Worm (Caenorhabditis elegans) whole organism, late embryonic: ENCODE data around the gene cyp-14A5.
"Not testable (repeated sequence)": the region's sequence is repeated elsewhere in the genome, so short reads cannot be mapped to it uniquely, and the experiment has no call there.

Experiments
- K02D7.2 ChIP-seq: sonication (generic microtip); optimal IDR thresholded peaks from 2 replicates; lab custom pipeline; 2017; ENCODE audit warnings: mild to moderate bottlenecking, missing genetic modification characterization, missing compliant biosample characterization
- T23F11.4 ChIP-seq: fragments of 200-800 bp; sonication (Bioruptor generic); optimal IDR thresholded peaks from 2 replicates; lab custom pipeline; 2018; ENCODE audit warnings: mild to moderate bottlenecking, missing genetic modification characterization, missing compliant biosample characterization
- Y22D7AL.16 ChIP-seq: sonication (generic microtip); optimal IDR thresholded peaks from 2 replicates; lab custom pipeline; 2016; ENCODE audit warnings: missing genetic modification characterization, missing compliant biosample characterization
- ceh-14 ChIP-seq: sonication (generic microtip); optimal IDR thresholded peaks from 2 replicates; lab custom pipeline; 2016; ENCODE audit warnings: missing genotype, missing genetic modification characterization, missing compliant biosample characterization
- ceh-18 ChIP-seq: sonication (generic microtip); optimal IDR thresholded peaks from 2 replicates; lab custom pipeline; 2016; ENCODE audit warnings: missing genetic modification characterization, missing compliant biosample characterization
- ceh-22 ChIP-seq: sonication (generic microtip); optimal IDR thresholded peaks from 2 replicates; lab custom pipeline; 2017; ENCODE audit warnings: missing biosample characterization, missing genetic modification characterization
- ceh-24 ChIP-seq: sonication (generic microtip); optimal IDR thresholded peaks from 2 replicates; lab custom pipeline; 2016; ENCODE audit warnings: mild to moderate bottlenecking, missing genetic modification characterization, missing compliant biosample characterization
- ceh-34 ChIP-seq: sonication (generic microtip); optimal IDR thresholded peaks from 2 replicates; lab custom pipeline; 2016; ENCODE audit warnings: mild to moderate bottlenecking, missing genetic modification characterization, missing compliant biosample characterization
- ceh-45 ChIP-seq: fragments of 200-800 bp; sonication (Bioruptor generic); IDR thresholded peaks from 2 replicates; pipeline ENCODE4 v1.3.6; 2022; ENCODE audit warnings: missing genetic modification reagents, missing genetic modification characterization, missing compliant biosample characterization
- ceh-6 ChIP-seq: fragments of 200-800 bp; sonication (Bioruptor generic); optimal IDR thresholded peaks from 2 replicates; lab custom pipeline; 2018; ENCODE audit warnings: mild to moderate bottlenecking, missing genetic modification characterization, missing compliant biosample characterization
- ceh-9 ChIP-seq: sonication (generic microtip); optimal IDR thresholded peaks from 2 replicates; lab custom pipeline; 2016; ENCODE audit warnings: mild to moderate bottlenecking, missing genetic modification characterization, inconsistent platforms, missing compliant biosample characterization
- che-1 ChIP-seq: sonication (generic microtip); optimal IDR thresholded peaks from 2 replicates; lab custom pipeline; 2016; ENCODE audit warnings: mild to moderate bottlenecking, missing genetic modification characterization, missing compliant biosample characterization
- dmd-4 ChIP-seq: sonication (generic microtip); optimal IDR thresholded peaks from 2 replicates; lab custom pipeline; 2016; ENCODE audit warnings: borderline replicate concordance, missing genetic modification characterization, missing compliant biosample characterization
- elt-2 ChIP-seq: sonication (generic microtip); optimal IDR thresholded peaks from 2 replicates; lab custom pipeline; 2016; ENCODE audit warnings: missing genetic modification reagents, missing genetic modification characterization, missing compliant biosample characterization
- elt-4 ChIP-seq: sonication (generic microtip); optimal IDR thresholded peaks from 2 replicates; lab custom pipeline; 2016; ENCODE audit warnings: missing genetic modification characterization, missing compliant biosample characterization
- fkh-10 ChIP-seq: fragments of 150-350 bp; optimal IDR thresholded peaks from 2 replicates; lab custom pipeline; 2014; ENCODE audit warnings: missing biosample characterization, missing genetic modification reagents, missing genetic modification characterization
- hlh-8 ChIP-seq: sonication (generic microtip); optimal IDR thresholded peaks from 2 replicates; lab custom pipeline; 2016; ENCODE audit warnings: missing genotype, missing genetic modification characterization, missing compliant biosample characterization
- madf-2 ChIP-seq: sonication (generic microtip); optimal IDR thresholded peaks from 2 replicates; lab custom pipeline; 2017; ENCODE audit warnings: missing genetic modification characterization, missing compliant biosample characterization
- mec-3 ChIP-seq: sonication (generic microtip); optimal IDR thresholded peaks from 2 replicates; lab custom pipeline; 2016; ENCODE audit warnings: borderline replicate concordance, missing genetic modification characterization, missing compliant biosample characterization
- nfya-1 ChIP-seq: sonication (generic microtip); optimal IDR thresholded peaks from 2 replicates; lab custom pipeline; 2017; ENCODE audit warnings: missing genetic modification characterization, mild to moderate bottlenecking, missing compliant biosample characterization, antibody characterized with exemption, moderate library complexity
- nhr-232 ChIP-seq: sonication (generic microtip); optimal IDR thresholded peaks from 2 replicates; lab custom pipeline; 2016; ENCODE audit warnings: missing genetic modification characterization, missing compliant biosample characterization
- pat-9 ChIP-seq: fragments of 200-800 bp; sonication (Bioruptor generic); optimal IDR thresholded peaks from 2 replicates; lab custom pipeline; 2018; ENCODE audit warnings: mild to moderate bottlenecking, missing genetic modification characterization, moderate library complexity, missing compliant biosample characterization
- pax-1 ChIP-seq: fragments of 150-350 bp; optimal IDR thresholded peaks from 2 replicates; lab custom pipeline; 2014; ENCODE audit warnings: missing biosample characterization, missing genetic modification characterization
- pha-4 ChIP-seq: fragments of 150-350 bp; optimal IDR thresholded peaks from 2 replicates; lab custom pipeline; 2018; ENCODE audit warnings: missing biosample characterization, missing genetic modification reagents, missing genetic modification characterization
- ref-2 ChIP-seq: sonication (generic microtip); optimal IDR thresholded peaks from 2 replicates; lab custom pipeline; 2016; ENCODE audit warnings: missing genetic modification characterization, missing compliant biosample characterization
- sox-2 ChIP-seq: fragments of 200-800 bp; sonication (Bioruptor generic); IDR thresholded peaks from 2 replicates; pipeline ENCODE4 v1.3.6; 2022; ENCODE audit warnings: missing genetic modification reagents, missing genetic modification characterization, missing compliant biosample characterization
- syd-9 ChIP-seq: sonication (generic microtip); optimal IDR thresholded peaks from 2 replicates; lab custom pipeline; 2016; ENCODE audit warnings: mild to moderate bottlenecking, missing genetic modification characterization, moderate library complexity, missing compliant biosample characterization
- ttx-3 ChIP-seq: sonication (generic microtip); optimal IDR thresholded peaks from 2 replicates; lab custom pipeline; 2016; ENCODE audit warnings: missing genetic modification reagents, missing genetic modification characterization, missing compliant biosample characterization
- unc-3 ChIP-seq, 2 experiments: fragments of 200-800 bp in 1 of 2; sonication (Bioruptor generic) in 1 of 2; sonication (generic microtip) in 1 of 2; conservative IDR thresholded peaks in 1 of 2; optimal IDR thresholded peaks in 1 of 2; 2 replicates each; pipeline versions ENCODE4 v1.3.6 to Lab custom; 2016 to 2022; ENCODE audit warnings: missing compliant biosample characterization in 2 of 2, missing genetic modification characterization in 2 of 2, missing genetic modification reagents in 1 of 2
- unc-42 ChIP-seq: sonication (generic microtip); optimal IDR thresholded peaks from 2 replicates; lab custom pipeline; 2016; ENCODE audit warnings: missing genotype, missing genetic modification characterization, missing compliant biosample characterization
- unc-55 ChIP-seq: sonication (generic microtip); optimal IDR thresholded peaks from 2 replicates; lab custom pipeline; 2017; ENCODE audit warnings: missing biosample characterization, missing genetic modification reagents, missing genetic modification characterization
- zip-5 ChIP-seq: sonication (generic microtip); optimal IDR thresholded peaks from 2 replicates; lab custom pipeline; 2016; ENCODE audit warnings: missing genetic modification characterization, missing compliant biosample characterization

cyp-14A5 gene

DNA sequence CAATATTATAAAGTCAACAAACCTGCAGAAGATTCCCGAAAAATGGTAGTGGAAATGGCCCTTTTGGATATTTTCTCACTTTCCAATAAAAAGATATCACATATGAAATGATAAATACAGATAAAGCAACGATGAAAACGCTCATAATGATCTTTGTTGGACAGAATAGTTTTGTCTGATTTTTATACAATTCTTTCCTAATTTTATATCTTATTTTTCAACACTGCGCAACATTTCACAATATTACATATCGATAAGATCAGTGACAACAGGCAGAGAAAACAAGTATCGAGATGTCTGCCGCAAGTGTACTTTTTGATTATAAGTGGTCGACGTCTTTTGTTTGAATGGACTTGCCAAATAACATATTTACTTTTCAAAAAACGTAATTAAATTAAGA is at the start of gene cyp-14A5:
Gene cyp-14A5 (minus strand): TSS at position 163 of the 400 bp plus-strand sequence.
- TF ChIP-seq elt-4 (tag; lab: Kevin White, UChicago) (no peak), ceh-34 (no peak), syd-9 (no peak), madf-2 (no peak), ttx-3 (no peak), dmd-4 (tag; lab: Kevin White, UChicago) (no peak), pha-4 (tag; lab: Kevin White, UChicago) (no peak), Y22D7AL.16 (tag; lab: Kevin White, UChicago) (no peak), che-1 (tag; lab: Kevin White, UChicago) (no peak), zip-5 (tag; lab: Kevin White, UChicago) (no peak), nhr-232 (tag; lab: Kevin White, UChicago) (no peak), unc-42 (tag; lab: Kevin White, UChicago) (no peak), fkh-10 (no peak), ceh-18 (tag; lab: Kevin White, UChicago) (no peak), ref-2 (tag; lab: Kevin White, UChicago) (no peak), unc-3 (GFP tag; conservative IDR thresholded peaks at IDR 0.05; lab: Robert Waterston, UW) (no peak), unc-3 (tag; optimal IDR thresholded peaks at IDR 0.05; lab: Kevin White, UChicago) (no peak), mec-3 (no peak)
- TF ChIP-seq, all 69 proteins: peak for 0

DNA sequence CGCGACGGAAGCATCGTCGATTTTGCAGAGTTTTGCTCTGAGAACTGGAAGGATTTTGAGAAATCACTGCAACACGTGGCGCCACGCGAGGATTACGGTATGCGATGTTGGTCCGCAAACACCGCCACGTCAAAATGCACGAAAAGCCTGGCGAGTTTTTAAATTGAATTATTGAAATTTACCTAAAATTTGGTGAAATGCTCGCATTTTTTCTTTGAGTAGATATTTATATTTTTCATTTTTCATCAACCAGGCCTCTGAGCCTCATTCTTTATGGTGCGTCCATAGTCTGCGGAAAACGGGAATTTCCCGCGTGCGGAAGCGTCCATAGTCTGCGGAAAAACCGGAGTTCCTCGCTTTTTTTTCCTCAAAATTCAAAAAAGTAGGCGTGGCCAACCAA is 47.8 kb upstream of the cyp-14A5 start, which contains the start of gene ZC317.7:
Gene ZC317.7 (minus strand): TSS at position 101 of the 400 bp plus-strand sequence.
- not testable (repeated sequence) for TF ChIP-seq nfya-1 (tag; lab: Kevin White, UChicago); elt-2; fkh-10

DNA sequence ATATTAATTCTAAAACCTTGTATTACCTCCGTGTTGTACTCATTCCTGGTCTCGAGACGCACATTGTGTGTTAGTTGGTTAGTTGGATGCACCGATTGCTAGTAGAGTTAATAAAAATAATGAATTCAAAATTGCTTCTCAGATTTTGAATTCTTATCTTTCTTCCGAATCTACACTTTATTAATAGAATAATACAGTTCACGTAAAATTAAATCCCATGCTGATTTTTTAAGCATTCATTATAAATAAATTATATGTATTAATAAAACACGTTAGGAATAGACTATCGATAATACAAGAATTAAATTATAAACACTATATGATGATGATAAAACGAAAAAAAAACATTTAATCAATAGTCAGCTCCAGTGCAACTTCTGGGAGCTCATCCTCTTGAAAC is 45.4 kb upstream of the cyp-14A5 start, which contains the start of gene ZC317.6:
Gene ZC317.6 (minus strand): TSS at position 101 of the 400 bp plus-strand sequence.
- TF ChIP-seq Y22D7AL.16 (tag; lab: Kevin White, UChicago); T23F11.4; ceh-22 (tag; lab: Kevin White, UChicago): not testable (repeated sequence)
- TF ChIP-seq, all 69 proteins: peak for 0; not testable (repeated sequence) for 69

DNA sequence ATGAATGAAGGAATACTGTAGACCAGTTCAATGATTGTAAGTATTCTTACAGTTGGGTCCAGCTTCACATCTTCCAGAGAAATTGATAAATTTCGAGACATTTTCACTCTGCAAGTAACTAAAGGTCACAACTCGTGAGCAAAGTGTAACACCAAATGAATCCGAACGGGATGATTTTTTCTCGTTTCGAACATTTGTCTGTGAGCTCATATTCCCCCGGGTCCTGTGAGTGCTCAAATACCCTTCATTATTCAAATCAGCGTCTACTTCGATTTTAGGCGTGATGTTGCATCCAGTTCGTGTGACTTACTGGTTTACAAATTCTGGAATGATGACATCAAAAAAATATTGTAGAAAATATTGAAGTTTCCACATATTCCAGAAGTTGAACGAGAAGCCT is 42.3 kb upstream of the cyp-14A5 start, which contains the start of gene srg-68:
Gene srg-68 (minus strand): TSS at position 101 of the 400 bp plus-strand sequence.
- TF ChIP-seq ceh-24 (tag; lab: Kevin White, UChicago) (no peak), pax-1 (tag; lab: Kevin White, UChicago) (no peak), elt-2 (no peak), ceh-9 (tag; lab: Kevin White, UChicago) (no peak), ceh-45 (GFP tag; lab: Robert Waterston, UW) (no peak), ceh-6 (GFP tag; lab: Kevin White, UChicago) (no peak), sox-2 (GFP tag; lab: Robert Waterston, UW) (no peak), K02D7.2 (tag; lab: Kevin White, UChicago) (no peak), pat-9 (tag; lab: Kevin White, UChicago) (no peak), ceh-14 (tag; lab: Kevin White, UChicago) (no peak)

DNA sequence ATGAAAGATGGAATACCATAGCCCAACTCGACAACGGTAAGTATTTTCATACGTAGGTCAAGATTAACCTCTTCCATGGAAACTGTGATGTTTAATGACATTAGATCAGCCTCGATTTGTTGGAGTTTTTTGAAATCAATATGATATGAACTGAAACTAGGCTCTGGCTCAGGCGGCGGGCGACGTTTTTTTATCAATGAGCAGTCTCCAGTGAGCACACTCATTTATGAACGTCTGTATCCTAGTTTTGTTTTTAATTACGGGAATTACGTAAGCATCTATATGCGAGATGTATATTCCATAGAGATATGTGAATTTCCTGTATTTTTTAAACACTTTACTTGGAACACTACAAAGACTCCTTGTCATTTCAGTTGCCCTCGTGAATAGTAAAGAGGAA is 39.8 kb upstream of the cyp-14A5 start, which contains the start of gene srg-67:
Gene srg-67 (minus strand): TSS at position 101 of the 400 bp plus-strand sequence.
- TF ChIP-seq unc-55 (no peak), unc-42 (tag; lab: Kevin White, UChicago) (no peak), fkh-10 (no peak), ref-2 (tag; lab: Kevin White, UChicago) (no peak)
- TF ChIP-seq, all 69 proteins: peak for 0

DNA sequence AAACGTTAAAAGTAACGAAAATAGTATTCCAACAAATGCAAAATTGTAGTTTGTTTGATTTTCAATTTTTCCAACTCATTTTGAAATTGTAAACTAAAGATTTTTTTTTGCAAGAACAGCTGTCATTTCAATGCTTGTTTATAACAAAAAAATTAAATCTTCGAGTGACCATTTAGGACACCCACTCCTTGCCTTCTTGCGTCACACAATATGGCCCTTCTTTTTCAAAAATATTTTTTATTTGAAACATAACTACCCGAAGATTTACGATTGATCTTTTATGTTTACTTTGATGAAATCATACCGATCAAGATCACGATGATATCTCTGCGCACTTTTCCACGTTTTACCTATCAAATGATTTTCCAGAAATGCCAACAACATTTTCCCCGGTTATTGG is 36.7 kb upstream of the cyp-14A5 start, which contains the start of gene ZC317.2:
Gene ZC317.2 (plus strand): TSS at position 301 of the 400 bp plus-strand sequence.
- TF ChIP-seq ceh-24 (tag; lab: Kevin White, UChicago) (no peak), hlh-8 (tag; lab: Kevin White, UChicago) (no peak)
